Worm (Caenorhabditis elegans): ENCODE data around the gene ZC155.4.

ce11 chrIII:5214162-5214561 is 1.1 kb downstream of the ZC155.4 start:
- TF ChIP-seq R02D3.7 (tag; optimal IDR thresholded peaks at IDR 0.05) (no peak), nhr-77 (tag; optimal IDR thresholded peaks at IDR 0.05) (no peak), pqm-1 (tag; optimal IDR thresholded peaks at IDR 0.05) (no peak), dmd-9 (GFP tag; IDR thresholded peaks at IDR 0.05) (no peak), nhr-25 (tag; optimal IDR thresholded peaks at IDR 0.05; ENCODE audit: borderline replicate concordance, insufficient read depth) (no peak), mep-1 (tag; optimal IDR thresholded peaks at IDR 0.05) (no peak), snpc-4 (tag; optimal IDR thresholded peaks at IDR 0.05) (no peak), hmg-1.1 (GFP tag; IDR thresholded peaks at IDR 0.05) (no peak)
